Fruit fly (Drosophila melanogaster): Measurements from ENCODE around the gene Lamtor4.

The Lamtor4 gene

DNA sequence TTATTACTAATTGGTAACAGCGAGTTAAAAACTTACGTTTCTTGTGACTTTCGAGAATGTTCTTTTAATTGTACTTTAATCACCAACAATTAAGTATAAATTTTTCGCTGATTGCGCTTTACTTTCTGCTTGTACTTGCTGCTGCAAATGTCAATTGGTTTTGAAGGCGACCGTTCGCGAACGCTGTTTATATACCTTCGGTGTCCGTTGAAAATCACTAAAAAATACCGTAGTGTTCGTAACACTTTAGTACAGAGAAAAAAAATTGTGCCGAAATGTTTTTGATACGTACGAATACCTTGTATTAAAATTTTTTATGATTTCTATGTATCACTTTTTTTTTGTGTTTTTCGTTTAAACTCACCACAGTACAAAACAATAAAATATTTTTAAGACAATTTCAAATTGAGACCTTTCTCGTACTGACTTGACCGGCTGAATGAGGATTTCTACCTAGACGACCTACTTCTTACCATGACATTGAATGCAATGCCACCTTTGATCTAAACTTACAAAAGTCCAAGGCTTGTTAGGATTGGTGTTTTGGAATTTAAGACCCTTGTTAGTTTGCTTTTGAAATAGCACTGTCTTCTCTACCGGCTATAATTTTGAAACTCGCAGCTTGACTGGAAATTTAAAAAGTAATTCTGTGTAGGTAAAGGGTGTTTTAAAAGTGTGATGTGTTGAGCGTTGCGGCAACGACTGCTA lies 5.9 kb downstream of the Lamtor4 start, which contains the start of gene Ubi-p63E (continued):
- no peak for TF ChIP-seq CG11762 (GFP tag; optimal IDR thresholded peaks at IDR 0.05; ENCODE audit: insufficient read depth)
- TF ChIP-seq Met (GFP tag; optimal IDR thresholded peaks at IDR 0.05), result peak; percentile 66
- peak; percentile 61 for TF ChIP-seq Ets21C (GFP tag; optimal IDR thresholded peaks at IDR 0.05)
- TF ChIP-seq Gug (GFP tag; IDR thresholded peaks at IDR 0.05), result no peak
- TF ChIP-seq OdsH (GFP tag; optimal IDR thresholded peaks at IDR 0.05), result peak; percentile 60
- TF ChIP-seq CG3919 (GFP tag; optimal IDR thresholded peaks at IDR 0.05), result peak; percentile 53
- no peak for TF ChIP-seq CG15336 (GFP tag; IDR thresholded peaks at IDR 0.05)
- TF ChIP-seq CG11294 (GFP tag; IDR thresholded peaks at IDR 0.05), result no peak
- TF ChIP-seq Hr4 (GFP tag; optimal IDR thresholded peaks at IDR 0.05), result peak; percentile 60
- TF ChIP-seq Ets96B (tag; optimal IDR thresholded peaks at IDR 0.05), result peak; percentile 31
- peak in 1 of 2 experiments; percentile 77 for TF ChIP-seq salr (GFP tag; optimal IDR thresholded peaks at IDR 0.05)
- TF ChIP-seq Sox102F (GFP tag; optimal IDR thresholded peaks at IDR 0.05), result peak; percentile 62
- peak; percentile 51 for TF ChIP-seq spab (GFP tag; optimal IDR thresholded peaks at IDR 0.05)
- no peak for TF ChIP-seq fkh (GFP tag; optimal IDR thresholded peaks at IDR 0.05)
- peak; percentile 29 for TF ChIP-seq CG6854 (GFP tag; optimal IDR thresholded peaks at IDR 0.05)
- TF ChIP-seq achi (GFP tag; optimal IDR thresholded peaks at IDR 0.05), result peak; percentile 57
- TF ChIP-seq svp (GFP tag), result peak; percentile 81
- TF ChIP-seq fd59A (GFP tag; optimal IDR thresholded peaks at IDR 0.05), result peak; percentile 35
- peak; percentile 54 for TF ChIP-seq Eip75B (GFP tag; optimal IDR thresholded peaks at IDR 0.05)
- peak; percentile 90 for TF ChIP-seq Eip78C (GFP tag)
- peak; percentile 61 for TF ChIP-seq acj6 (GFP tag; optimal IDR thresholded peaks at IDR 0.05)
- TF ChIP-seq dsx (GFP tag; optimal IDR thresholded peaks at IDR 0.05; ENCODE audit: poor library complexity, severe bottlenecking), result no peak
- no peak for TF ChIP-seq eg (GFP tag; IDR thresholded peaks at IDR 0.05)
- peak; percentile 75 for TF ChIP-seq pdm3 (GFP tag; optimal IDR thresholded peaks at IDR 0.05)
- peak; percentile 57 for TF ChIP-seq topi (GFP tag; optimal IDR thresholded peaks at IDR 0.05)
- TF ChIP-seq vri (GFP tag; optimal IDR thresholded peaks at IDR 0.05), result peak; percentile 57
- peak; percentile 79 for TF ChIP-seq CG31627 (GFP tag; optimal IDR thresholded peaks at IDR 0.05)
- no peak for TF ChIP-seq CG8119 (GFP tag; IDR thresholded peaks at IDR 0.05)
- peak; percentile 31 for TF ChIP-seq Lpt (GFP tag; optimal IDR thresholded peaks at IDR 0.05)
- TF ChIP-seq ss (GFP tag; optimal IDR thresholded peaks at IDR 0.05), result peak in 1 of 2 experiments; percentile 32

DNA sequence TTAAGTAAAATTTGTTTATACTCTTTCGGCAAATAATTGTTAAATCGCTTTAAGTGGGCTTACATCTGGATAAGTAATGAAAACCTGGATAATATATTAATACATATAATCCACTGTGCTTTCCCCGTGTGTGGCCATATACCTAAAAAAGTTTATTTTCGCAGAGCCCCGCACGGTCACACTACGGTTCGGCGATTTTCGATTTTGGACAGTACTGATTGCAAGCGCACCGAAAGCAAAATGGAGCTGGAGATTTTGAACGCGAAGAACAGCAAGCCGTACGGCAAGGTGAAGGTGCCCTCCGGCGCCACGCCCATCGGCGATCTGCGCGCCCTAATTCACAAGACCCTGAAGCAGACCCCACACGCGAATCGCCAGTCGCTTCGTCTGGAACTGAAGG lies 6.6 kb downstream of the Lamtor4 start, which contains the start of gene Sc2:
Gene Sc2, plus strand, starts transcription at position 192 of the 400 bp plus-strand sequence.
- TF ChIP-seq CG6163 (GFP tag; IDR thresholded peaks at IDR 0.05) (peak; percentile 41; the same call in 1 of the 3 replicates), CG6276 (GFP tag; optimal IDR thresholded peaks at IDR 0.05) (no peak), lz (GFP tag; optimal IDR thresholded peaks at IDR 0.05) (no peak), Eip93F (GFP tag; optimal IDR thresholded peaks at IDR 0.05) (no peak)

- TF ChIP-seq esn (GFP tag; optimal IDR thresholded peaks at IDR 0.05), result peak; percentile 18
- no peak for TF ChIP-seq ss (GFP tag; optimal IDR thresholded peaks at IDR 0.05)
- peak; percentile 93 for TF ChIP-seq fkh (GFP tag; optimal IDR thresholded peaks at IDR 0.05)
Measured at dm6 chr3L:3905111-3905510, 8.4 kb downstream of the Lamtor4 start, which contains the start of gene ida. ida (plus strand) TSS chr3L:3905344.
